Worm (Caenorhabditis elegans) whole organism, mixed stage, embryonic: ENCODE measurements around the gene F43D2.6.
A peak's percentile ranks its signal among the peaks of the same experiment; 100 is the strongest.

Experiments
- M03D4.4 ChIP-seq: sonication (generic microtip); optimal IDR thresholded peaks from 2 replicates; lab custom pipeline; 2017; ENCODE audit warnings: mild to moderate bottlenecking, missing genetic modification characterization, missing compliant biosample characterization
- bed-3 ChIP-seq: fragments of 200-800 bp; sonication (Bioruptor generic); optimal IDR thresholded peaks from 3 replicates; lab custom pipeline; 2018; ENCODE audit warnings: mild to moderate bottlenecking, missing genetic modification characterization, moderate library complexity, missing compliant biosample characterization
- blmp-1 ChIP-seq: fragments of 150-350 bp; optimal IDR thresholded peaks from 2 replicates; lab custom pipeline; 2014; ENCODE audit warnings: missing biosample characterization, missing genetic modification characterization
- ceh-39 ChIP-seq: fragments of 150-350 bp; optimal IDR thresholded peaks from 2 replicates; lab custom pipeline; 2014; ENCODE audit warnings: missing biosample characterization, missing genetic modification characterization
- ceh-43 ChIP-seq: fragments of 200-800 bp; sonication (Bioruptor generic); optimal IDR thresholded peaks from 2 replicates; lab custom pipeline; 2018; ENCODE audit warnings: mild to moderate bottlenecking, missing genetic modification characterization, moderate library complexity, missing compliant biosample characterization
- ceh-83 ChIP-seq: fragments of 200-800 bp; sonication (Bioruptor generic); optimal IDR thresholded peaks from 2 replicates; lab custom pipeline; 2018; ENCODE audit warnings: mild to moderate bottlenecking, missing genetic modification characterization, missing compliant biosample characterization
- ces-1 ChIP-seq: fragments of 150-350 bp; optimal IDR thresholded peaks from 2 replicates; lab custom pipeline; 2014; ENCODE audit warnings: missing biosample characterization, missing genetic modification reagents, missing genetic modification characterization
- cnd-1 ChIP-seq: fragments of 200-800 bp; sonication (Bioruptor generic); optimal IDR thresholded peaks from 2 replicates; lab custom pipeline; 2018; ENCODE audit warnings: mild to moderate bottlenecking, missing genetic modification characterization, missing compliant biosample characterization
- drap-1 ChIP-seq: fragments of 200-800 bp; sonication (Bioruptor generic); optimal IDR thresholded peaks from 3 replicates; lab custom pipeline; 2018; ENCODE audit warnings: mild to moderate bottlenecking, missing genetic modification characterization, missing compliant biosample characterization
- elt-1 ChIP-seq: sonication (generic microtip); optimal IDR thresholded peaks from 2 replicates; lab custom pipeline; 2017; ENCODE audit warnings: missing genetic modification characterization, mild to moderate bottlenecking, missing compliant biosample characterization, antibody characterized with exemption, moderate library complexity, borderline replicate concordance; ENCODE audit not compliant: insufficient read depth
- ham-2 ChIP-seq: fragments of 200-800 bp; sonication (Bioruptor generic); optimal IDR thresholded peaks from 2 replicates; lab custom pipeline; 2018; ENCODE audit warnings: mild to moderate bottlenecking, missing genetic modification characterization, missing compliant biosample characterization
- hlh-1 ChIP-seq: fragments of 150-350 bp; optimal IDR thresholded peaks from 2 replicates; lab custom pipeline; 2014; ENCODE audit warnings: missing biosample characterization, missing genetic modification reagents, missing genetic modification characterization
- lin-13 ChIP-seq: fragments of 150-350 bp; optimal IDR thresholded peaks from 2 replicates; lab custom pipeline; 2014; ENCODE audit warnings: missing biosample characterization, missing genetic modification characterization
- lin-32 ChIP-seq: fragments of 200-800 bp; sonication (Bioruptor generic); optimal IDR thresholded peaks from 2 replicates; lab custom pipeline; 2018; ENCODE audit warnings: mild to moderate bottlenecking, missing genetic modification characterization, missing compliant biosample characterization
- lsy-2 ChIP-seq: fragments of 150-350 bp; optimal IDR thresholded peaks from 2 replicates; lab custom pipeline; 2014; ENCODE audit warnings: missing biosample characterization, missing genetic modification characterization
- mep-1 ChIP-seq: fragments of 150-350 bp; optimal IDR thresholded peaks from 2 replicates; lab custom pipeline; 2017; ENCODE audit warnings: missing biosample characterization, missing genetic modification reagents, missing genetic modification characterization, inconsistent platforms
- mls-2 ChIP-seq: sonication (generic microtip); optimal IDR thresholded peaks from 2 replicates; lab custom pipeline; 2016; ENCODE audit warnings: mild to moderate bottlenecking, missing genetic modification characterization, moderate library complexity, missing compliant biosample characterization
- nhr-12 ChIP-seq: fragments of 150-350 bp; optimal IDR thresholded peaks from 2 replicates; lab custom pipeline; 2014; ENCODE audit warnings: missing biosample characterization, missing genetic modification characterization
- nhr-2 ChIP-seq: fragments of 150-350 bp; optimal IDR thresholded peaks from 2 replicates; lab custom pipeline; 2014; ENCODE audit warnings: missing biosample characterization, missing genetic modification characterization
- nhr-237 ChIP-seq: fragments of 150-350 bp; optimal IDR thresholded peaks from 2 replicates; lab custom pipeline; 2014; ENCODE audit warnings: missing biosample characterization, missing genetic modification characterization
- nhr-28 ChIP-seq: fragments of 150-350 bp; optimal IDR thresholded peaks from 2 replicates; lab custom pipeline; 2014; ENCODE audit warnings: missing biosample characterization, missing genetic modification characterization
- nhr-76 ChIP-seq: sonication (generic microtip); optimal IDR thresholded peaks from 2 replicates; lab custom pipeline; 2017; ENCODE audit warnings: missing biosample characterization, missing genetic modification characterization
- pha-4 ChIP-seq: fragments of 150-350 bp; optimal IDR thresholded peaks from 2 replicates; lab custom pipeline; 2018; ENCODE audit warnings: missing biosample characterization, missing genetic modification reagents, missing genetic modification characterization
- sem-2 ChIP-seq: fragments of 200-800 bp; sonication (Bioruptor generic); optimal IDR thresholded peaks from 2 replicates; lab custom pipeline; 2018; ENCODE audit warnings: mild to moderate bottlenecking, missing genetic modification characterization, missing compliant biosample characterization
- snpc-4 ChIP-seq: fragments of 150-350 bp; optimal IDR thresholded peaks from 2 replicates; lab custom pipeline; 2014; ENCODE audit warnings: missing biosample characterization, missing genetic modification characterization
- sptf-1 ChIP-seq: sonication (generic microtip); optimal IDR thresholded peaks from 2 replicates; lab custom pipeline; 2017; ENCODE audit warnings: mild to moderate bottlenecking, missing genetic modification characterization, moderate library complexity, missing compliant biosample characterization
- tbx-8 ChIP-seq: fragments of 200-800 bp; sonication (Bioruptor generic); optimal IDR thresholded peaks from 2 replicates; lab custom pipeline; 2018; ENCODE audit warnings: mild to moderate bottlenecking, missing genetic modification characterization, moderate library complexity, missing compliant biosample characterization
- unc-120 ChIP-seq: sonication (generic microtip); optimal IDR thresholded peaks from 2 replicates; lab custom pipeline; 2017; ENCODE audit warnings: missing genetic modification characterization, missing compliant biosample characterization; ENCODE audit not compliant: poor library complexity, severe bottlenecking
- unc-39 ChIP-seq: fragments of 150-350 bp; optimal IDR thresholded peaks from 2 replicates; lab custom pipeline; 2014; ENCODE audit warnings: missing biosample characterization, missing genetic modification characterization
- zip-8 ChIP-seq: fragments of 150-350 bp; optimal IDR thresholded peaks from 2 replicates; lab custom pipeline; 2014; ENCODE audit warnings: missing biosample characterization, missing genetic modification characterization
- ztf-11 ChIP-seq: fragments of 150-350 bp; optimal IDR thresholded peaks from 2 replicates; lab custom pipeline; 2014; ENCODE audit warnings: missing biosample characterization, missing genetic modification characterization

The F43D2.6 gene

DNA sequence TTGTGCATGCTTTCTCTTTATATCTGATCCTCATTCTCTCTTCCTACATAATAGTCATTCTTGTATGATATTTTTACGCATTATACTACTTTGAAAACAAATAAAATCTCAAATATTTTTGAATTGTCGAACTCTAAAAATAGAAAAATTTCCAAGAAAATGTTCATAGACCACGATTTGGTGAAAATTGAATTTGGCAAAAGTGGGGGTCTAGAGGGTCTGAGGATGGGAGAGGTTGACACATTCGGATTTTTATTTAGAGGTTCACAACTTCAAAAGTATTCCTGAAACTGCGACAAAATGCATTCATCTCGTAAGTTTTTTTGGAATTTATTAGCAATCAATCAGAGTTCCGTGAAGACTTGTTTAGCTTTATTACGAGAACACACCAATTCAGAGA is 35.0 kb downstream of the F43D2.6 start, which contains the start of gene glb-22:
TSS of gene glb-22 (plus strand) at position 301 of the 400 bp plus-strand sequence.
- no peak for TF ChIP-seq sptf-1 (tag; lab: Kevin White, UChicago)
- TF ChIP-seq mls-2 (tag; lab: Kevin White, UChicago): no peak
- no peak for TF ChIP-seq ceh-43
- TF ChIP-seq bed-3: no peak
- TF ChIP-seq tbx-8: no peak
- TF ChIP-seq nhr-2: no peak
- no peak for TF ChIP-seq ham-2 (GFP tag; lab: Kevin White, UChicago)
- no peak for TF ChIP-seq zip-8 (tag; lab: Kevin White, UChicago)
- TF ChIP-seq cnd-1 (tag; lab: Kevin White, UChicago): no peak
- no peak for TF ChIP-seq lsy-2 (tag; lab: Kevin White, UChicago)

DNA sequence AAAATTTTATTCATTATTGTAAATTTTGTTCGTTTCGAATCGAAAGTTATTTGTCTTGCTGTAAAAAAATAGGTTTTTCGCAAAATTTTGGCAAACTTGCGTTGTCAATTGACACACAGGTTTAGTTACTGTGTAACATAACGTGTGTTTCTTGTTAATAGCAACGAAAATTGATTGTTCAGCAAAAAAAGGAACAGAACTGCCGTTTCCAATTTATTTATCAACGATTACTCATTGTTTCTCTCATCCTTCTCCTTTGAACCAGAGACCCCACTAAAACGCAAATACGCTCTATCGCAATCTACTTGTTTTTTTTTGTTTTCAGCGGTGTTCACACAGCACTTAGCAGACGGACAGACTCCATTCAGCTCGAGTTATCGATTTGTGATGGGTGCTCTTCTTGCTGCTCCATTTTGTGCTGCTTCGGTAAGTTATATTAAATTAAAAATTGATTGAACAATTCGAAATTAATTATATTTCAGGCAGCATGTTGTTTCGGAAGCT is 37.2 kb downstream of the F43D2.6 start, which contains the start of gene R11H6.2:
TSS of gene R11H6.2 (plus strand) at position 326 of the 504 bp plus-strand sequence.
- TF ChIP-seq mep-1 (tag; lab: Kevin White, UChicago): peak; percentile 60
- TF ChIP-seq unc-120 (tag; lab: Kevin White, UChicago): no peak
- TF ChIP-seq lsy-2 (tag; lab: Kevin White, UChicago): no peak

ce11 chrV:14597005-14597680 is 37.8 kb downstream of the F43D2.6 start, which contains the start of gene pes-9:
TSS of gene pes-9 (minus strand) at chrV:14597034.
- TF ChIP-seq nhr-237: no peak
- TF ChIP-seq drap-1 (GFP tag; lab: Kevin White, UChicago): no peak
- TF ChIP-seq sptf-1 (tag; lab: Kevin White, UChicago): no peak
- no peak for TF ChIP-seq nhr-76
- no peak for TF ChIP-seq ztf-11 (tag; lab: Kevin White, UChicago)
- TF ChIP-seq nhr-2: no peak
- TF ChIP-seq mls-2 (tag; lab: Kevin White, UChicago): no peak
- TF ChIP-seq mep-1 (tag; lab: Kevin White, UChicago): no peak
- no peak for TF ChIP-seq sem-2 (GFP tag; lab: Kevin White, UChicago)
- TF ChIP-seq zip-8 (tag; lab: Kevin White, UChicago): no peak
- TF ChIP-seq pha-4 (tag; lab: Kevin White, UChicago): no peak
- TF ChIP-seq unc-39 (tag; lab: Kevin White, UChicago): no peak
- TF ChIP-seq lin-13 (tag; lab: Kevin White, UChicago): no peak
- TF ChIP-seq ceh-83: no peak
- no peak for TF ChIP-seq elt-1 (tag; lab: Kevin White, UChicago)

- TF ChIP-seq ceh-83 (no peak), mls-2 (tag; lab: Kevin White, UChicago) (no peak), lsy-2 (tag; lab: Kevin White, UChicago) (no peak), sptf-1 (tag; lab: Kevin White, UChicago) (no peak), ces-1 (GFP tag; lab: Kevin White, UChicago) (no peak), hlh-1 (no peak), sem-2 (GFP tag; lab: Kevin White, UChicago) (no peak), M03D4.4 (tag; lab: Kevin White, UChicago) (no peak), ceh-43 (no peak), blmp-1 (tag; lab: Kevin White, UChicago) (no peak), tbx-8 (no peak), lin-32 (no peak), lin-13 (tag; lab: Kevin White, UChicago) (no peak), snpc-4 (tag; lab: Kevin White, UChicago) (no peak), nhr-12 (tag; lab: Kevin White, UChicago) (no peak)
- TF ChIP-seq, all 35 proteins: peak for 0
Measured at ce11 chrV:14595984-14596383, 39.0 kb downstream of the F43D2.6 start.

DNA sequence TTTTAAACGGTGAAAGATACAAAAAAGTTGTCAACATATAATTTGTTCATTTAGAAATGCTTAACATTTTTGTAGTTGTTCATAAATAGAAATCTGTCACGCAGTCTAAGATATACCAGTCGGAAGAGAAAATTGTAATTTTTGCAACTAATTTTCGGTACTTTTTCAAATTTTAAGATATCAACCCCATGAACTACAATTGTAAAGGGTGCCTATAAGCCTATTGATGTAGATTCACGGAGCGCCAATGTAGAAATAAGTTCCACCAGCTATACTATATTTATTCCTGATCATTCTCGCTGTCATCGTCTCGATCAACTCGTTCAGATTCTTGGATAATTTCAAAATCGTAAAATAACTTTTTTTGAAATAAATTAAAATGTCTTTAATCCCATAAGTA is 40.0 kb downstream of the F43D2.6 start:
- TF ChIP-seq unc-39 (tag; lab: Kevin White, UChicago) (no peak), ham-2 (GFP tag; lab: Kevin White, UChicago) (no peak), bed-3 (no peak), ceh-39 (tag; lab: Kevin White, UChicago) (no peak), pha-4 (tag; lab: Kevin White, UChicago) (no peak), nhr-12 (tag; lab: Kevin White, UChicago) (no peak), lin-32 (no peak), mep-1 (tag; lab: Kevin White, UChicago) (no peak), elt-1 (tag; lab: Kevin White, UChicago) (no peak), nhr-28 (tag; lab: Kevin White, UChicago) (no peak)
